Fruit fly (Drosophila melanogaster): ENCODE results near the gene Zcchc7.

The Zcchc7 gene

dm6 chr3L:16858780-16859179 lies 13.6 kb downstream of the Zcchc7 start, which contains the start of gene sinah:
sinah (plus strand) TSS chr3L:16859080.
- TF ChIP-seq CG10979 (tag; optimal IDR thresholded peaks at IDR 0.05) (no peak), unc-4 (GFP tag; IDR thresholded peaks at IDR 0.05; ENCODE audit: partially characterized antibody) (no peak)

- TF ChIP-seq tup (GFP tag; optimal IDR thresholded peaks at IDR 0.05) (no peak), Dfd (GFP tag; optimal IDR thresholded peaks at IDR 0.05) (no peak), CG10979 (tag; optimal IDR thresholded peaks at IDR 0.05) (no peak), Pdp1 (GFP tag; optimal IDR thresholded peaks at IDR 0.05) (peak in 1 of 2 experiments; percentile 5), CG8924 (tag; optimal IDR thresholded peaks at IDR 0.05) (no peak), cad (GFP tag; optimal IDR thresholded peaks at IDR 0.05) (no peak), trh (GFP tag; optimal IDR thresholded peaks at IDR 0.05) (no peak), CG4404 (GFP tag; IDR thresholded peaks at IDR 0.05) (no peak), cas (GFP tag; IDR thresholded peaks at IDR 0.05) (no peak)
Observed at dm6 chr3L:16860322-16860721, 15.1 kb downstream of the Zcchc7 start, which contains the start of gene CG13029. CG13029 (plus strand) TSS chr3L:16860622.

dm6 chr3L:16860879-16861278 lies 15.7 kb downstream of the Zcchc7 start:
- TF ChIP-seq amos (GFP tag; IDR thresholded peaks at IDR 0.05; ENCODE audit: partially characterized antibody) (no peak; the same call in 1 of the 2 replicates), BEAF-32 (GFP tag; optimal IDR thresholded peaks at IDR 0.05) (peak; percentile 36), Sry-β (GFP tag; optimal IDR thresholded peaks at IDR 0.05) (no peak), CG10462 (GFP tag; optimal IDR thresholded peaks at IDR 0.05) (no peak), Ravus (GFP tag; IDR thresholded peaks at IDR 0.05) (no peak), Sin3A (optimal IDR thresholded peaks at IDR 0.05) (peak; percentile 74), CG15269 (tag; optimal IDR thresholded peaks at IDR 0.05) (no peak), pzg (GFP tag; optimal IDR thresholded peaks at IDR 0.05) (peak; percentile 4), vnd (GFP tag; IDR thresholded peaks at IDR 0.05; ENCODE audit: partially characterized antibody) (no peak), CG17568 (GFP tag; optimal IDR thresholded peaks at IDR 0.05) (no peak), ind (GFP tag; optimal IDR thresholded peaks at IDR 0.05) (no peak), pfk (GFP tag; optimal IDR thresholded peaks at IDR 0.05) (no peak), MTF-1 (GFP tag; optimal IDR thresholded peaks at IDR 0.05; ENCODE audit: borderline replicate concordance) (no peak), tll (GFP tag; optimal IDR thresholded peaks at IDR 0.05) (peak in 1 of 2 experiments; percentile 94), jing (GFP tag; optimal IDR thresholded peaks at IDR 0.05) (no peak), gfzf (GFP tag; optimal IDR thresholded peaks at IDR 0.05) (peak; percentile 62), CG17186 (GFP tag; optimal IDR thresholded peaks at IDR 0.05) (peak; percentile 6), zfh1 (GFP tag; IDR thresholded peaks at IDR 0.05) (no peak), CG16815 (GFP tag; optimal IDR thresholded peaks at IDR 0.05) (no peak), ato (GFP tag; IDR thresholded peaks at IDR 0.05; ENCODE audit: partially characterized antibody) (no peak), az2 (GFP tag; optimal IDR thresholded peaks at IDR 0.05) (no peak), tio (GFP tag; optimal IDR thresholded peaks at IDR 0.05) (no peak), schlank (tag; optimal IDR thresholded peaks at IDR 0.05) (no peak), CG17361 (GFP tag; IDR thresholded peaks at IDR 0.05) (0 out of 3 replicates have a peak, but pooled peaks have one; percentile 27), crp (GFP tag; optimal IDR thresholded peaks at IDR 0.05) (no peak), HmgZ (tag; optimal IDR thresholded peaks at IDR 0.05) (no peak), CG10147 (GFP tag; optimal IDR thresholded peaks at IDR 0.05) (no peak), CG14710 (tag; optimal IDR thresholded peaks at IDR 0.05) (peak; percentile 49), CG17829 (tag; optimal IDR thresholded peaks at IDR 0.05) (peak; percentile 3), E2f1 (GFP tag; IDR thresholded peaks at IDR 0.05) (no peak), Dfd (GFP tag; optimal IDR thresholded peaks at IDR 0.05) (peak in 1 of 2 experiments; percentile 89), CG1603 (tag; optimal IDR thresholded peaks at IDR 0.05) (peak; percentile 62), CG3995 (GFP tag; optimal IDR thresholded peaks at IDR 0.05) (peak; percentile 30), Lhr (GFP tag; optimal IDR thresholded peaks at IDR 0.05) (peak; percentile 11), CG17802 (tag; optimal IDR thresholded peaks at IDR 0.05) (peak; percentile 63), Gug (GFP tag; IDR thresholded peaks at IDR 0.05) (no peak), CG33213 (GFP tag; optimal IDR thresholded peaks at IDR 0.05) (peak; percentile 8)

All from whole organism, embryonic.